Worm (Caenorhabditis elegans) whole organism, young adult: ENCODE results near the gene mrpl-36.

ENCODE experiments used
- B0019.2 ChIP-seq: fragments of 200-800 bp; sonication (Bioruptor generic); conservative IDR thresholded peaks from 2 replicates; pipeline ENCODE4 v1.3.6; 2022; ENCODE audit warnings: missing genetic modification reagents, missing genetic modification characterization, missing compliant biosample characterization
- B0336.3 ChIP-seq: fragments of 200-800 bp; sonication (Bioruptor generic); IDR thresholded peaks from 2 replicates; pipeline ENCODE4 v1.3.6; 2022; ENCODE audit warnings: missing genetic modification characterization, missing compliant biosample characterization
- D2030.7 ChIP-seq: fragments of 200-800 bp; sonication (Bioruptor generic); IDR thresholded peaks from 2 replicates; pipeline ENCODE4 v1.3.6; 2022; ENCODE audit warnings: missing genetic modification reagents, missing genetic modification characterization, missing compliant biosample characterization
- F33H1.4 ChIP-seq: fragments of 200-800 bp; sonication (Bioruptor generic); IDR thresholded peaks from 2 replicates; pipeline ENCODE4 v1.3.6; 2022; ENCODE audit warnings: missing genetic modification reagents, missing genetic modification characterization, missing compliant biosample characterization
- F49E8.2 ChIP-seq: sonication (generic microtip); optimal IDR thresholded peaks from 3 replicates; lab custom pipeline; 2017; ENCODE audit warnings: missing genetic modification characterization, mild to moderate bottlenecking, missing compliant biosample characterization, antibody characterized with exemption, moderate library complexity; ENCODE audit not compliant: insufficient read depth
- ama-1 ChIP-seq, 3 experiments: fragments of 150-350 bp in 1 of 3; sonication (generic microtip) in 2 of 3; optimal IDR thresholded peaks; 2 replicates each; lab custom pipeline; 2014 to 2018; ENCODE audit warnings: missing biosample characterization in 2 of 3, missing genetic modification characterization in 2 of 3, missing genetic modification reagents in 2 of 3
- ccch-3 ChIP-seq: fragments of 200-800 bp; sonication (Bioruptor generic); optimal IDR thresholded peaks from 2 replicates; lab custom pipeline; 2018; ENCODE audit warnings: mild to moderate bottlenecking, missing genetic modification characterization, missing compliant biosample characterization
- chd-7 ChIP-seq: sonication (generic microtip); optimal IDR thresholded peaks from 2 replicates; lab custom pipeline; 2016; ENCODE audit warnings: mild to moderate bottlenecking, missing genetic modification characterization, moderate library complexity, missing compliant biosample characterization
- die-1 ChIP-seq: sonication (generic microtip); optimal IDR thresholded peaks from 2 replicates; lab custom pipeline; 2016; ENCODE audit warnings: missing genotype, mild to moderate bottlenecking, missing genetic modification characterization, missing compliant biosample characterization
- ekl-4 ChIP-seq: fragments of 200-800 bp; sonication (Bioruptor generic); IDR thresholded peaks from 2 replicates; pipeline ENCODE4 v1.3.6; 2022; ENCODE audit warnings: missing genetic modification reagents, missing genetic modification characterization, missing compliant biosample characterization
- hrde-1 ChIP-seq: sonication (generic microtip); optimal IDR thresholded peaks from 2 replicates; lab custom pipeline; 2016; ENCODE audit warnings: missing genetic modification characterization, mild to moderate bottlenecking, missing compliant biosample characterization, moderate library complexity, missing genotype, missing genetic modification reagents, borderline replicate concordance
- hsf-1 ChIP-seq: fragments of 200-800 bp; sonication (Bioruptor generic); IDR thresholded peaks from 2 replicates; pipeline ENCODE4 v1.3.6; 2022; ENCODE audit warnings: missing genetic modification reagents, missing genetic modification characterization, missing compliant biosample characterization
- lin-54 ChIP-seq: fragments of 200-800 bp; sonication (Bioruptor generic); optimal IDR thresholded peaks from 2 replicates; lab custom pipeline; 2018; ENCODE audit warnings: mild to moderate bottlenecking, missing genetic modification characterization, missing compliant biosample characterization
- lir-1 ChIP-seq: fragments of 200-800 bp; sonication (Bioruptor generic); conservative IDR thresholded peaks from 2 replicates; pipeline ENCODE4 v1.3.6; 2022; ENCODE audit warnings: missing genetic modification reagents, missing genetic modification characterization, missing compliant biosample characterization
- lsl-1 ChIP-seq: fragments of 200-800 bp; sonication (Bioruptor generic); optimal IDR thresholded peaks from 2 replicates; lab custom pipeline; 2018; ENCODE audit warnings: mild to moderate bottlenecking, missing genetic modification characterization, moderate library complexity, missing compliant biosample characterization
- madf-6 ChIP-seq: fragments of 200-800 bp; sonication (Bioruptor generic); IDR thresholded peaks from 2 replicates; pipeline ENCODE4 v1.3.6; 2022; ENCODE audit warnings: missing genetic modification reagents, missing genetic modification characterization, missing compliant biosample characterization
- snpc-3.4 ChIP-seq: sonication (generic microtip); optimal IDR thresholded peaks from 2 replicates; lab custom pipeline; 2017; ENCODE audit warnings: missing genetic modification characterization, mild to moderate bottlenecking, missing compliant biosample characterization, antibody characterized with exemption, moderate library complexity, missing genotype, missing genetic modification reagents
- snpc-4 ChIP-seq, 5 experiments: fragments of 150-350 bp in 1 of 5; sonication (generic microtip) in 4 of 5; optimal IDR thresholded peaks; 2 replicates each; lab custom pipeline; 2014 to 2018; ENCODE audit warnings: missing genetic modification characterization in 5 of 5, missing biosample characterization in 3 of 5, antibody characterized with exemption in 2 of 5, mild to moderate bottlenecking in 2 of 5, missing compliant biosample characterization in 2 of 5, missing genotype in 2 of 5, moderate library complexity in 2 of 5, missing genetic modification reagents in 1 of 5
- ztf-25 ChIP-seq: fragments of 200-800 bp; sonication (Bioruptor generic); IDR thresholded peaks from 2 replicates; pipeline ENCODE4 v1.3.6; 2022; ENCODE audit warnings: missing genetic modification reagents, missing genetic modification characterization, missing compliant biosample characterization
- ztf-3 ChIP-seq: fragments of 200-800 bp; sonication (Bioruptor generic); optimal IDR thresholded peaks from 2 replicates; lab custom pipeline; 2018; ENCODE audit warnings: mild to moderate bottlenecking, missing genetic modification characterization, missing compliant biosample characterization

Gene mrpl-36

ce11 chrIII:9798478-9799157 is 49.3 kb downstream of the mrpl-36 start, which contains the start of gene ZK632.2:
ZK632.2 (plus strand) TSS chrIII:9799107.
- no peak for TF ChIP-seq chd-7 (tag; lab: Kevin White, UChicago)
- TF ChIP-seq hsf-1 (GFP tag; lab: Robert Waterston, UW), result peak; percentile 27; the same call in 1 of the 2 replicates
- TF ChIP-seq hrde-1, result peak; percentile 16
- peak; percentile 49 for TF ChIP-seq lsl-1 (GFP tag; lab: Kevin White, UChicago)
- peak; percentile 24 for TF ChIP-seq snpc-3.4 (tag; lab: Kevin White, UChicago)
- TF ChIP-seq ekl-4 (GFP tag; lab: Robert Waterston, UW), result no peak
- TF ChIP-seq lin-54 (GFP tag; lab: Kevin White, UChicago), result peak; percentile 26
- peak; percentile 3 for TF ChIP-seq F49E8.2 (tag; lab: Kevin White, UChicago)
- no peak for TF ChIP-seq snpc-4 (GFP tag; optimal IDR thresholded peaks at IDR 0.05; lab: Kevin White, UChicago)
- TF ChIP-seq snpc-4 (tag; optimal IDR thresholded peaks at IDR 0.05; lab: Kevin White, UChicago), result no peak
- TF ChIP-seq B0019.2 (GFP tag; lab: Robert Waterston, UW), result no peak
- no peak for TF ChIP-seq ztf-25
- TF ChIP-seq D2030.7 (GFP tag; lab: Robert Waterston, UW), result 0 out of 2 replicates have a peak, but pooled peaks have one; percentile 8
- TF ChIP-seq madf-6, result peak; percentile 44; the same call in 1 of the 2 replicates
- TF ChIP-seq lir-1 (GFP tag; lab: Robert Waterston, UW), result no peak
- no peak for TF ChIP-seq ztf-3 (GFP tag; lab: Kevin White, UChicago)
- no peak for TF ChIP-seq ccch-3 (GFP tag; lab: Kevin White, UChicago)
- no peak for TF ChIP-seq F33H1.4
- TF ChIP-seq die-1 (tag; lab: Kevin White, UChicago), result no peak
- no peak for TF ChIP-seq B0336.3
- no peak for TF ChIP-seq ama-1 (optimal IDR thresholded peaks at IDR 0.05; lab: Kevin White, UChicago)
- TF ChIP-seq ama-1 (GFP tag; optimal IDR thresholded peaks at IDR 0.05; lab: Kevin White, UChicago), result peak in 1 of 2 experiments; percentile 0
